Worm (Caenorhabditis elegans) whole organism, L4 larva: ENCODE results near the gene Y37E11AL.12.

Experiments used
- F44E2.7 ChIP-seq: fragments of 200-800 bp; sonication (Bioruptor generic); IDR thresholded peaks from 2 replicates; pipeline ENCODE4 v2.1.2; 2022; ENCODE audit warnings: missing genetic modification characterization, missing compliant biosample characterization
- Y105C5A.15 ChIP-seq: fragments of 200-800 bp; sonication (Bioruptor generic); IDR thresholded peaks from 2 replicates; pipeline ENCODE4 v1.3.6; 2022; ENCODE audit warnings: missing genetic modification characterization, missing compliant biosample characterization
- ZK546.5 ChIP-seq, 2 experiments: sonication (generic microtip); optimal IDR thresholded peaks; 2 replicates each; lab custom pipeline; 2017; ENCODE audit warnings: missing biosample characterization in 2 of 2, missing genetic modification characterization in 2 of 2
- aha-1 ChIP-seq: fragments of 150-350 bp; peaks from one replicate; lab custom pipeline; 2014; ENCODE audit warnings: missing biosample characterization, missing genetic modification characterization
- arid-1 ChIP-seq: fragments of 200-800 bp; sonication (Bioruptor generic); conservative IDR thresholded peaks from 2 replicates; pipeline ENCODE4 v1.3.6; 2022; ENCODE audit warnings: missing genetic modification reagents, missing genetic modification characterization, missing compliant biosample characterization
- ceh-28 ChIP-seq: fragments of 150-350 bp; optimal IDR thresholded peaks from 2 replicates; lab custom pipeline; 2014; ENCODE audit warnings: missing biosample characterization, missing genetic modification reagents, missing genetic modification characterization
- ceh-62 ChIP-seq: sonication (generic microtip); optimal IDR thresholded peaks from 2 replicates; lab custom pipeline; 2017; ENCODE audit warnings: missing biosample characterization, missing genetic modification characterization
- ctbp-1 ChIP-seq: fragments of 200-800 bp; sonication (Bioruptor generic); IDR thresholded peaks from 2 replicates; pipeline ENCODE4 v1.3.6; 2022; ENCODE audit warnings: missing genetic modification reagents, missing genetic modification characterization, missing compliant biosample characterization
- dmd-6 ChIP-seq: fragments of 200-800 bp; sonication (Bioruptor generic); IDR thresholded peaks from 2 replicates; pipeline ENCODE4 v1.3.6; 2022; ENCODE audit warnings: missing genetic modification reagents, missing genetic modification characterization, missing compliant biosample characterization
- dpl-1 ChIP-seq: fragments of 150-350 bp; optimal IDR thresholded peaks from 2 replicates; lab custom pipeline; 2014; ENCODE audit warnings: missing biosample characterization, missing genetic modification reagents, missing genetic modification characterization
- duxl-1 ChIP-seq: sonication (generic microtip); optimal IDR thresholded peaks from 2 replicates; lab custom pipeline; 2016; ENCODE audit warnings: mild to moderate bottlenecking, missing genetic modification characterization, moderate library complexity, missing compliant biosample characterization; ENCODE audit not compliant: poor library complexity
- dve-1 ChIP-seq: sonication (generic microtip); optimal IDR thresholded peaks from 2 replicates; lab custom pipeline; 2017; ENCODE audit warnings: antibody characterized with exemption, mild to moderate bottlenecking, missing genetic modification characterization, missing compliant biosample characterization; ENCODE audit not compliant: insufficient read depth
- hif-1 ChIP-seq, 2 experiments: sonication (generic microtip); optimal IDR thresholded peaks; 2 replicates each; lab custom pipeline; 2016 to 2017; ENCODE audit warnings: missing compliant biosample characterization in 2 of 2, missing genetic modification characterization in 2 of 2, missing genetic modification reagents in 2 of 2, missing genotype in 2 of 2, mild to moderate bottlenecking in 1 of 2
- hlh-11 ChIP-seq: fragments of 200-800 bp; sonication (Bioruptor generic); optimal IDR thresholded peaks from 2 replicates; lab custom pipeline; 2018; ENCODE audit warnings: mild to moderate bottlenecking, missing genetic modification characterization, missing compliant biosample characterization
- hlh-30 ChIP-seq: sonication (generic microtip); optimal IDR thresholded peaks from 2 replicates; lab custom pipeline; 2017; ENCODE audit warnings: antibody characterized with exemption, mild to moderate bottlenecking, missing genetic modification characterization, missing compliant biosample characterization; ENCODE audit not compliant: insufficient read depth
- jun-1 ChIP-seq: fragments of 150-350 bp; optimal IDR thresholded peaks from 2 replicates; lab custom pipeline; 2014; ENCODE audit warnings: missing biosample characterization, missing genetic modification reagents, missing genetic modification characterization
- lin-13 ChIP-seq: fragments of 150-350 bp; optimal IDR thresholded peaks from 2 replicates; lab custom pipeline; 2014; ENCODE audit warnings: missing biosample characterization, missing genetic modification reagents, missing genetic modification characterization
- lin-15B ChIP-seq: fragments of 150-350 bp; sonication (generic microtip); optimal IDR thresholded peaks from 3 replicates; lab custom pipeline; 2014; ENCODE audit warnings: missing biosample characterization, missing genetic modification characterization
- lin-29 ChIP-seq: fragments of 200-800 bp; sonication (Bioruptor generic); IDR thresholded peaks from 2 replicates; pipeline ENCODE4 v1.3.6; 2022; ENCODE audit warnings: missing genetic modification reagents, missing genetic modification characterization, missing compliant biosample characterization
- lin-38 ChIP-seq: fragments of 200-800 bp; sonication (Bioruptor generic); IDR thresholded peaks from 2 replicates; pipeline ENCODE4 v1.3.6; 2022; ENCODE audit warnings: missing genetic modification reagents, missing genetic modification characterization, missing compliant biosample characterization
- lsy-2 ChIP-seq, 2 experiments: fragments of 150-350 bp in 1 of 2; sonication (generic microtip) in 1 of 2; optimal IDR thresholded peaks; 2 replicates each; lab custom pipeline; 2014 to 2017; ENCODE audit warnings: missing biosample characterization in 2 of 2, missing genetic modification characterization in 2 of 2
- mdl-1 ChIP-seq, 2 experiments: fragments of 150-350 bp in 1 of 2; sonication (generic microtip) in 1 of 2; optimal IDR thresholded peaks; 2 replicates each; lab custom pipeline; 2014 to 2017; ENCODE audit warnings: missing biosample characterization in 2 of 2, missing genetic modification characterization in 2 of 2
- mdt-29 ChIP-seq: fragments of 200-800 bp; sonication (Bioruptor generic); IDR thresholded peaks from 2 replicates; pipeline ENCODE4 v1.3.6; 2022; ENCODE audit warnings: missing genetic modification reagents, missing genetic modification characterization, missing compliant biosample characterization
- mes-2 ChIP-seq: sonication (generic microtip); optimal IDR thresholded peaks from 2 replicates; lab custom pipeline; 2016; ENCODE audit warnings: missing genotype, mild to moderate bottlenecking, missing genetic modification characterization, missing compliant biosample characterization; ENCODE audit not compliant: poor library complexity, severe bottlenecking
- nhr-10 ChIP-seq: fragments of 150-350 bp; optimal IDR thresholded peaks from 2 replicates; lab custom pipeline; 2014; ENCODE audit warnings: missing biosample characterization, missing genetic modification characterization
- nhr-102 ChIP-seq: sonication (generic microtip); optimal IDR thresholded peaks from 2 replicates; lab custom pipeline; 2016; ENCODE audit warnings: mild to moderate bottlenecking, missing genetic modification characterization, moderate library complexity, missing compliant biosample characterization
- nhr-111 ChIP-seq: fragments of 200-800 bp; sonication (Bioruptor generic); optimal IDR thresholded peaks from 2 replicates; lab custom pipeline; 2018; ENCODE audit warnings: mild to moderate bottlenecking, missing genetic modification characterization, missing compliant biosample characterization
- nhr-28 ChIP-seq: fragments of 150-350 bp; optimal IDR thresholded peaks from 2 replicates; lab custom pipeline; 2014; ENCODE audit warnings: missing biosample characterization, missing genetic modification characterization
- nhr-48 ChIP-seq: sonication (generic microtip); optimal IDR thresholded peaks from 2 replicates; lab custom pipeline; 2016; ENCODE audit warnings: mild to moderate bottlenecking, missing genetic modification characterization, missing compliant biosample characterization
- nhr-77 ChIP-seq: fragments of 150-350 bp; optimal IDR thresholded peaks from 2 replicates; lab custom pipeline; 2014; ENCODE audit warnings: missing biosample characterization, missing genetic modification characterization
- php-3 ChIP-seq: fragments of 200-800 bp; sonication (Bioruptor generic); IDR thresholded peaks from 2 replicates; pipeline ENCODE4 v1.3.6; 2022; ENCODE audit warnings: missing genetic modification reagents, missing genetic modification characterization, missing compliant biosample characterization
- pqm-1 ChIP-seq: sonication (generic microtip); optimal IDR thresholded peaks from 2 replicates; lab custom pipeline; 2017; ENCODE audit warnings: missing biosample characterization, missing genetic modification characterization
- rbr-2 ChIP-seq: sonication (generic microtip); optimal IDR thresholded peaks from 2 replicates; lab custom pipeline; 2016; ENCODE audit warnings: missing genotype, missing genetic modification characterization, missing compliant biosample characterization
- set-16 ChIP-seq: fragments of 200-800 bp; sonication (Bioruptor generic); IDR thresholded peaks from 2 replicates; pipeline ENCODE4 v1.3.6; 2022; ENCODE audit warnings: missing genetic modification reagents, missing genetic modification characterization, missing compliant biosample characterization
- tag-97 ChIP-seq: fragments of 200-800 bp; sonication (Bioruptor generic); IDR thresholded peaks from 2 replicates; pipeline ENCODE4 v1.3.6; 2022; ENCODE audit warnings: missing genetic modification characterization, missing compliant biosample characterization
- tra-1 ChIP-seq: fragments of 200-800 bp; sonication (Bioruptor generic); IDR thresholded peaks from 2 replicates; pipeline ENCODE4 v1.3.6; 2022; ENCODE audit warnings: missing genetic modification reagents, missing genetic modification characterization, missing compliant biosample characterization
- zip-2 ChIP-seq: fragments of 150-350 bp; optimal IDR thresholded peaks from 2 replicates; lab custom pipeline; 2014; ENCODE audit warnings: missing biosample characterization, missing genetic modification characterization

The Y37E11AL.12 gene

DNA sequence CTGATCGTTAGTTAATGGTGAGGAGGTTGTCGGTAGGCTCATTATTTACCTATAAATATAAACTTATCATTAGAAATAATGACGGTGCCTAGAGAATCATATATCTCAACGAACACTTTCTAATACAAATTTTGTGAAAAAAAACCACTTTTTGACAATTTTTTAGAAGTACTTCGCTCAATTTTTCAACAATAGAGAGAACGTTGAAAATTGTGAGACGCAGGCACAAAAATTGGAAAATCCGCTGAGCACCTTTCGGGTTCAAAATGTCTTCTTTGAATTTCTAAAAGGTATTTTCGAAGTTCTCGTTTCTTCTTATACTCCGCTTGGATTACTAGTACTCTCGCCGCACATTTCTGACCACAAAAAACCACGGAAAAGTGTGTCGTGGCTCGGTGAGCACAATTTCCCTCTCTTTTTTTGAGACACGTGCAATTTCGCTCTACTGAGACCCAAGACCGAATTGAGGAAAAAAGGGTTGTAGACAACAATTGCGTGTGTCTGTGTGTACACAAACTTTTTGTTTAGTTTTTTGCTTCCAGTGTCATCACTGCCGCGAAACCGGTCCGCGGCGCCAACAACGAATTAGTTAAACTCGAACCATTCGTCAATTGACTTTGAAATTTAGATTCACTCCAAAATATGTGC, 39.2 kb upstream of the Y37E11AL.12 start, which contains the start of gene nape-1 (continued):
- TF ChIP-seq mdl-1 (tag; optimal IDR thresholded peaks at IDR 0.05; lab: Kevin White, UChicago) = peak in 1 of 2 experiments; percentile 80
- peak; percentile 12 for TF ChIP-seq rbr-2 (tag; lab: Kevin White, UChicago)
- TF ChIP-seq dpl-1 = peak; percentile 29
- TF ChIP-seq lin-13 (GFP tag; lab: Kevin White, UChicago) = peak; percentile 53
- no peak for TF ChIP-seq ceh-62 (tag; lab: Kevin White, UChicago)
- TF ChIP-seq hlh-11 (tag; lab: Kevin White, UChicago) = peak; percentile 80
- no peak for TF ChIP-seq jun-1
- TF ChIP-seq pqm-1 (tag; lab: Kevin White, UChicago) = peak; percentile 49
- TF ChIP-seq tag-97 (GFP tag; lab: Robert Waterston, UW) = no peak
- no peak for TF ChIP-seq ceh-28
- TF ChIP-seq aha-1 (tag; lab: Kevin White, UChicago) = peak; percentile 93
- TF ChIP-seq dmd-6 (GFP tag; lab: Robert Waterston, UW) = peak; percentile 44; the same call in 1 of the 2 replicates
- peak; percentile 63 for TF ChIP-seq hlh-30 (tag; lab: Kevin White, UChicago)
- peak; percentile 29 for TF ChIP-seq nhr-77 (tag; lab: Kevin White, UChicago)
- peak in 1 of 2 experiments; percentile 55 for TF ChIP-seq hif-1 (tag; optimal IDR thresholded peaks at IDR 0.05; lab: Kevin White, UChicago)

DNA sequence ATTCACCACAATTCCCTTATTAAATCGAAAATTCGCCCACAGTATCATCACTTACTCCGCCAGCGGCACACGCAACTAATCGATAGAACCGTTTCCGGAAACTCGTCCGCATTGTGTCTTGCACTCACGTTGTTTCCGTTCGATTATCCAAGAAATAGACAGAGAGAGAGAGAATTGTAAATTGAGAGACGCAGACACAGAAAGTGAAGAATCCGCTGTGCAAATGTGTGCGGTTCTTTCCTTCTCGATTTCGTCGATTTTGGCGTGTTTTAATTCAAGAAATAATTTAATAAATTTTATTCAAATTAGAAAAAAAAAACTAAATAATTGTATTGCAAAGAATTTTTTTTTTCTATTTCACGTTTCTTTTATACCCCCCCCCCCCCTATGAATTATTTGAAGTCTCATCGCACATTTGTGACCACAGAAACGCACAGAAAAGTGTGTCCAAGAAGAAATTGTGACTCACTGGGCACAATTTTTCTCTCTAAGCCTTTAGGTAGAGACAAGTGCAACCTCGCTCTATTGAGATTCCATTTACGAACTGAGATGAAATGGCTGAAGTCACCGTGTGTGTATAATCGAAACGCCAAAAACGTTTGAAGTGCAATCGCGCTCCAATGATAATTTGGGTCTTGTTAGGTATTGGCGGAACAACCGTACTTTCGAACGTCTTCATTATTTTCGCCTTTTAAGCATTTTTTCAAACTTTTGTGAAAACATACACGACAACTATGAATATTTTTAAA, 37.0 kb upstream of the Y37E11AL.12 start, which contains the start of gene nape-2:
Gene nape-2, minus strand, starts transcription at position 271 of the 749 bp plus-strand sequence.
- TF ChIP-seq F44E2.7 (GFP tag; lab: Robert Waterston, UW) (no peak), lsy-2 (tag; optimal IDR thresholded peaks at IDR 0.05; lab: Kevin White, UChicago) (peak in 1 of 2 experiments; percentile 24), nhr-102 (peak; percentile 37), dve-1 (tag; lab: Kevin White, UChicago) (peak; percentile 34), lin-29 (no peak), nhr-111 (GFP tag; lab: Kevin White, UChicago) (no peak), mdt-29 (no peak), hlh-11 (tag; lab: Kevin White, UChicago) (peak; percentile 7), nhr-28 (tag; lab: Kevin White, UChicago) (peak; percentile 71), Y105C5A.15 (GFP tag; lab: Robert Waterston, UW) (no peak), mes-2 (peak; percentile 6), lin-38 (GFP tag; lab: Robert Waterston, UW) (peak; percentile 76), nhr-10 (tag; lab: Kevin White, UChicago) (no peak), zip-2 (tag; lab: Kevin White, UChicago) (no peak), ceh-62 (tag; lab: Kevin White, UChicago) (no peak), dpl-1 (peak; percentile 30), aha-1 (tag; lab: Kevin White, UChicago) (peak; percentile 97), lin-15B (tag; lab: Kevin White, UChicago) (no peak), nhr-48 (tag; lab: Kevin White, UChicago) (no peak)

DNA sequence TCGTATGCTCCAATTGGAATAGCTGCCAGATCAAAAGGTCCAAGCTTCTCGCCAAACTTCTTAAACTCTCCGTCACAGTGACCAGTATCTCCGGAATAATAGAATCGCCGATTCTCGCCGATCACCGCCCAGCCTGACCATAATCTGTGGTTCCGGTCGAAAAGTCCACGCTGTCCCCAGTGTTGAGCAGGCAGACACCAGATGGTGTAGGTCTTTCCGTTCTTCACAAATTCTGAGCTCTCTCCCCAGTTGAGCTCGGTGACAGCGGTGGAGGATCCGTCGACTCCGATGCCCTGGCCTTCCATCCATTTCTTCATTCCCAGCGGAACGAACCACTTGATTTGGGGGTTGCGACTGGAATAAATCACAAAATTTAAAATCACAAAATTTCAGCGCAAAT, 34.5 kb upstream of the Y37E11AL.12 start:
- TF ChIP-seq hlh-11 (tag; lab: Kevin White, UChicago) (no peak), set-16 (GFP tag; lab: Robert Waterston, UW) (peak; percentile 56)

- TF ChIP-seq ctbp-1 (GFP tag; lab: Robert Waterston, UW) = no peak
- no peak for TF ChIP-seq zip-2 (tag; lab: Kevin White, UChicago)
- TF ChIP-seq ZK546.5 (tag; optimal IDR thresholded peaks at IDR 0.05; lab: Kevin White, UChicago) = no peak
- TF ChIP-seq duxl-1 (tag; lab: Kevin White, UChicago) = no peak
- no peak for TF ChIP-seq php-3
- no peak for TF ChIP-seq aha-1 (tag; lab: Kevin White, UChicago)
- TF ChIP-seq nhr-111 (GFP tag; lab: Kevin White, UChicago) = no peak
- no peak for TF ChIP-seq tra-1 (GFP tag; lab: Robert Waterston, UW)
- no peak for TF ChIP-seq arid-1 (GFP tag; lab: Robert Waterston, UW)
Observed at ce11 chrIV:3733287-3733686, 31.5 kb upstream of the Y37E11AL.12 start.
